Fruit fly (Drosophila melanogaster) whole organism, embryonic: ENCODE results near the gene CG18302.

ENCODE experiments used
- BEAF-32 ChIP-seq: fragments of 200-800 bp; sonication (Bioruptor generic); optimal IDR thresholded peaks from 3 replicates; lab custom pipeline; 2017; ENCODE audit warnings: missing biosample characterization, missing genetic modification characterization, mild to moderate bottlenecking, moderate library complexity, missing genetic modification reagents
- CG10274 ChIP-seq: fragments of 200-800 bp; sonication (Bioruptor generic); optimal IDR thresholded peaks from 3 replicates; lab custom pipeline; 2017; ENCODE audit warnings: missing biosample characterization, mild to moderate bottlenecking, missing genetic modification characterization
- CG10462 ChIP-seq: fragments of 200-800 bp; sonication (Bioruptor generic); optimal IDR thresholded peaks from 2 replicates; lab custom pipeline; 2016; ENCODE audit warnings: missing biosample characterization, missing genetic modification characterization
- CG10979 ChIP-seq: fragments of 200-800 bp; sonication (Bioruptor generic); optimal IDR thresholded peaks from 2 replicates; lab custom pipeline; 2018; ENCODE audit warnings: missing biosample characterization, mild to moderate bottlenecking, missing genetic modification characterization, moderate library complexity
- CG12236 ChIP-seq: fragments of 200-800 bp; sonication (Bioruptor generic); optimal IDR thresholded peaks from 2 replicates; lab custom pipeline; 2016; ENCODE audit warnings: missing biosample characterization, missing genetic modification characterization
- CG13894 ChIP-seq: fragments of 200-800 bp; sonication (Bioruptor generic); optimal IDR thresholded peaks from 3 replicates; lab custom pipeline; 2018; ENCODE audit warnings: missing biosample characterization, mild to moderate bottlenecking, missing genetic modification characterization, moderate library complexity
- CG14441 ChIP-seq: fragments of 200-800 bp; sonication (Bioruptor generic); IDR thresholded peaks from 2 replicates; pipeline ENCODE4 v1.3.6; 2022; ENCODE audit warnings: missing biosample characterization, missing genetic modification characterization
- CG15696 ChIP-seq: fragments of 200-800 bp; sonication (Bioruptor generic); optimal IDR thresholded peaks from 2 replicates; lab custom pipeline; 2019; ENCODE audit warnings: missing biosample characterization, mild to moderate bottlenecking, missing genetic modification characterization, moderate library complexity
- CG2120 ChIP-seq: fragments of 200-800 bp; sonication (Bioruptor generic); optimal IDR thresholded peaks from 3 replicates; lab custom pipeline; 2016; ENCODE audit warnings: missing biosample characterization, missing genetic modification characterization
- CG31365 ChIP-seq: fragments of 200-800 bp; sonication (Bioruptor generic); optimal IDR thresholded peaks from 2 replicates; lab custom pipeline; 2018; ENCODE audit warnings: missing biosample characterization, mild to moderate bottlenecking, missing genetic modification characterization
- CG3838 ChIP-seq: fragments of 200-800 bp; sonication (Bioruptor generic); optimal IDR thresholded peaks from 3 replicates; lab custom pipeline; 2016; ENCODE audit warnings: missing biosample characterization, missing genetic modification characterization
- CG4730 ChIP-seq: fragments of 200-800 bp; sonication (Bioruptor generic); IDR thresholded peaks from 2 replicates; pipeline ENCODE4 v1.3.6; 2022; ENCODE audit warnings: missing biosample characterization, missing genetic modification characterization
- CG6689 ChIP-seq: fragments of 200-800 bp; sonication (Bioruptor generic); IDR thresholded peaks from 2 replicates; pipeline ENCODE4 v1.3.6; 2022; ENCODE audit warnings: missing biosample characterization, missing genetic modification characterization
- CG7556 ChIP-seq: fragments of 200-800 bp; sonication (Bioruptor generic); optimal IDR thresholded peaks from 2 replicates; lab custom pipeline; 2017; ENCODE audit warnings: missing biosample characterization, mild to moderate bottlenecking, missing genetic modification characterization
- CG7963 ChIP-seq: fragments of 200-800 bp; sonication (Bioruptor generic); IDR thresholded peaks from 3 replicates; pipeline ENCODE4 v1.3.6; 2022; ENCODE audit warnings: missing biosample characterization, missing genetic modification characterization; ENCODE audit not compliant: partially characterized antibody
- CG8281 ChIP-seq: fragments of 200-800 bp; sonication (Bioruptor generic); optimal IDR thresholded peaks from 2 replicates; lab custom pipeline; 2018; ENCODE audit warnings: missing biosample characterization, mild to moderate bottlenecking, missing genetic modification characterization, moderate library complexity
- CG9215 ChIP-seq: fragments of 200-800 bp; sonication (Bioruptor generic); IDR thresholded peaks from 2 replicates; pipeline ENCODE4 v1.3.6; 2022; ENCODE audit warnings: missing biosample characterization, missing genetic modification characterization
- Dbx ChIP-seq: fragments of 200-800 bp; sonication (Bioruptor generic); IDR thresholded peaks from 3 replicates; pipeline ENCODE4 v1.3.6; 2022; ENCODE audit warnings: missing biosample characterization, missing genetic modification characterization
- Ets97D ChIP-seq: fragments of 200-800 bp; sonication (Bioruptor generic); optimal IDR thresholded peaks from 3 replicates; lab custom pipeline; 2016; ENCODE audit warnings: missing biosample characterization, missing genetic modification characterization
- Fer3 ChIP-seq: fragments of 200-800 bp; sonication (Bioruptor generic); optimal IDR thresholded peaks from 2 replicates; lab custom pipeline; 2018; ENCODE audit warnings: missing biosample characterization, mild to moderate bottlenecking, missing genetic modification characterization, moderate library complexity
- H15 ChIP-seq: fragments of 200-800 bp; sonication (Bioruptor generic); IDR thresholded peaks from 3 replicates; pipeline ENCODE4 v1.3.6; 2022; ENCODE audit warnings: missing biosample characterization, missing genetic modification characterization
- HLH3B ChIP-seq: fragments of 200-800 bp; sonication (Bioruptor generic); IDR thresholded peaks from 2 replicates; pipeline ENCODE4 v1.3.6; 2022; ENCODE audit warnings: missing biosample characterization, missing genetic modification characterization
- Hand ChIP-seq: fragments of 200-800 bp; sonication (Bioruptor generic); optimal IDR thresholded peaks from 2 replicates; lab custom pipeline; 2017; ENCODE audit warnings: mild to moderate bottlenecking, missing biosample characterization, missing genetic modification reagents, missing genetic modification characterization
- HmgD ChIP-seq: fragments of 200-800 bp; sonication (Bioruptor generic); optimal IDR thresholded peaks from 3 replicates; lab custom pipeline; 2016; ENCODE audit warnings: missing biosample characterization, missing genetic modification characterization
- Hr3 ChIP-seq: fragments of 200-800 bp; sonication (Bioruptor generic); optimal IDR thresholded peaks from 3 replicates; lab custom pipeline; 2016; ENCODE audit warnings: missing biosample characterization, missing genetic modification characterization
- MBD-R2 ChIP-seq: fragments of 200-800 bp; sonication (Bioruptor generic); IDR thresholded peaks from 2 replicates; pipeline ENCODE4 v1.3.6; 2022; ENCODE audit warnings: missing biosample characterization, missing genetic modification characterization
- Meics ChIP-seq: fragments of 200-800 bp; sonication (Bioruptor generic); optimal IDR thresholded peaks from 2 replicates; lab custom pipeline; 2017; ENCODE audit warnings: missing biosample characterization, mild to moderate bottlenecking, missing genetic modification characterization
- NfI ChIP-seq: fragments of 200-800 bp; sonication (Bioruptor generic); optimal IDR thresholded peaks from 3 replicates; lab custom pipeline; 2018; ENCODE audit warnings: missing biosample characterization, mild to moderate bottlenecking, missing genetic modification characterization, moderate library complexity
- Rfx ChIP-seq: fragments of 200-800 bp; sonication (Bioruptor generic); IDR thresholded peaks from 2 replicates; pipeline ENCODE4 v1.3.6; 2022; ENCODE audit warnings: missing biosample characterization, missing genetic modification characterization
- Sox102F ChIP-seq: fragments of 200-800 bp; sonication (Bioruptor generic); optimal IDR thresholded peaks from 2 replicates; lab custom pipeline; 2018; ENCODE audit warnings: missing biosample characterization, mild to moderate bottlenecking, missing genetic modification characterization, moderate library complexity
- amos ChIP-seq: fragments of 200-800 bp; sonication (Bioruptor generic); IDR thresholded peaks from 2 replicates; pipeline ENCODE4 v1.3.6; 2022; ENCODE audit warnings: missing biosample characterization, missing genetic modification characterization; ENCODE audit not compliant: partially characterized antibody
- br ChIP-seq: fragments of >200 bp; optimal IDR thresholded peaks from 2 replicates; lab custom pipeline; 2017
- cad ChIP-seq: fragments of >200 bp; optimal IDR thresholded peaks from 2 replicates; lab custom pipeline; 2017; ENCODE audit warnings: missing biosample characterization, missing genetic modification characterization
- ci ChIP-seq: fragments of 200-800 bp; sonication (Bioruptor generic); IDR thresholded peaks from 3 replicates; pipeline ENCODE4 v1.3.6; 2022; ENCODE audit warnings: missing biosample characterization, missing genetic modification characterization
- en ChIP-seq: fragments of 200-800 bp; sonication (Bioruptor generic); optimal IDR thresholded peaks from 2 replicates; lab custom pipeline; 2016; ENCODE audit warnings: missing biosample characterization, missing genetic modification characterization
- gro ChIP-seq: fragments of 200-800 bp; sonication (Bioruptor generic); optimal IDR thresholded peaks from 2 replicates; lab custom pipeline; 2016; ENCODE audit warnings: missing biosample characterization, missing genetic modification characterization
- her ChIP-seq: fragments of 200-800 bp; sonication (Bioruptor generic); optimal IDR thresholded peaks from 2 replicates; lab custom pipeline; 2016; ENCODE audit warnings: missing biosample characterization, missing genetic modification characterization
- hkb ChIP-seq, 2 experiments: fragments of 200-800 bp in 1 of 2; fragments of >200 bp in 1 of 2; sonication (Bioruptor generic) in 1 of 2; IDR thresholded peaks in 1 of 2; optimal IDR thresholded peaks in 1 of 2; 2 replicates each; pipeline versions ENCODE4 v1.3.6 to Lab custom; 2017 to 2022; ENCODE audit warnings: missing biosample characterization in 1 of 2, missing genetic modification characterization in 1 of 2
- lilli ChIP-seq: fragments of 200-800 bp; sonication (Bioruptor generic); optimal IDR thresholded peaks from 3 replicates; lab custom pipeline; 2016; ENCODE audit warnings: missing biosample characterization, missing genetic modification characterization
- pzg ChIP-seq: fragments of 200-800 bp; sonication (Bioruptor generic); optimal IDR thresholded peaks from 3 replicates; lab custom pipeline; 2018; ENCODE audit warnings: missing biosample characterization, mild to moderate bottlenecking, missing genetic modification characterization, moderate library complexity
- run ChIP-seq: fragments of 200-800 bp; sonication (Bioruptor generic); optimal IDR thresholded peaks from 3 replicates; lab custom pipeline; 2018; ENCODE audit warnings: missing biosample characterization, mild to moderate bottlenecking, missing genetic modification characterization
- sc ChIP-seq, 3 experiments: fragments of >200 bp in 2 of 3; fragments of 200-800 bp in 1 of 3; sonication (Bioruptor generic) in 1 of 3; optimal IDR thresholded peaks; 2 replicates in 2 of 3; 3 replicates in 1 of 3; lab custom pipeline; 2017; ENCODE audit warnings: mild to moderate bottlenecking in 1 of 3, missing biosample characterization in 1 of 3, missing genetic modification characterization in 1 of 3, missing genetic modification reagents in 1 of 3
- sna ChIP-seq: fragments of 200-800 bp; sonication (Bioruptor generic); IDR thresholded peaks from 2 replicates; pipeline ENCODE4 v1.3.6; 2022; ENCODE audit warnings: missing biosample characterization, missing genetic modification characterization; ENCODE audit not compliant: partially characterized antibody
- tio ChIP-seq: fragments of 200-800 bp; sonication (Bioruptor generic); optimal IDR thresholded peaks from 2 replicates; lab custom pipeline; 2017; ENCODE audit warnings: missing biosample characterization, missing genetic modification characterization, inconsistent platforms
- tna ChIP-seq: fragments of 200-800 bp; sonication (Bioruptor generic); IDR thresholded peaks from 2 replicates; pipeline ENCODE4 v1.3.6; 2022; ENCODE audit warnings: missing biosample characterization, missing genetic modification characterization; ENCODE audit not compliant: partially characterized antibody
- wor ChIP-seq: fragments of 200-800 bp; sonication (Bioruptor generic); IDR thresholded peaks from 2 replicates; pipeline ENCODE4 v1.3.6; 2022; ENCODE audit warnings: missing biosample characterization, missing genetic modification characterization
- yki ChIP-seq: fragments of >200 bp; optimal IDR thresholded peaks from 3 replicates; lab custom pipeline; 2018
- z ChIP-seq: fragments of 200-800 bp; sonication (Bioruptor generic); IDR thresholded peaks from 3 replicates; pipeline ENCODE4 v1.3.6; 2022; ENCODE audit warnings: missing biosample characterization, missing genetic modification characterization
- zfh1 ChIP-seq: fragments of 200-800 bp; sonication (Bioruptor generic); IDR thresholded peaks from 3 replicates; pipeline ENCODE4 v1.3.6; 2022; ENCODE audit warnings: missing biosample characterization, missing genetic modification characterization

The CG18302 gene

DNA sequence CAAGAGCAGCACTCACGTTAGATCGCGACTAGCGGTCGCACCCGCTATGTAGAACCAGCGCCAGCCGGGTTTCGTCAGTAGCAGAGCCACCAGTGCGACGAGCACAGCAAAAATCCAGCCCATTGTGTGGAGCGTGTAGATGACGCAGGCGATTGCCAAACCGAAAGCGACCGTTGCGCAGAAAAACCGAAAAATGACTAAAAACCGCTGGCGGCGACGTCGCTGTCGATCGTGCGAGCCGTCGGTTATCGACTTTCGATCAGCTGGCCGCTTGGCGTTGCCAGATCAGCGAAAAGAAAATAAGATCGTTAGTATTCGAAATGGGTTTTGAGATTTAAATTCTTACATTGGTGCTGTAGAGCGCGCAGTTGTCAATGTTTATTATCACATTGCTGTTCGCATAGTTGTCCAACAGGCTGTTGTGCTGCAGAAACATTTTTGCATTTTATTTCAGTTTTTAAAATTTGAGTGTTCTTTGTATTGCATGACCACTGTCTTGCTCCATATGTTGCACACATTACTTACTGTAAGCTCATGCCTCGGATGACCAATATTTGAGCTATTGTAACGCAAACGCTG, 17.6 kb upstream of the CG18302 start (continued):
- peak; percentile 43; the same call in 1 of the 2 replicates for TF ChIP-seq amos (GFP tag; lab: Robert Waterston, UW)
- TF ChIP-seq yki (lab: Kevin White, UChicago) = no peak
- TF ChIP-seq Fer3 = peak; percentile 27
- TF ChIP-seq her (GFP tag; lab: Kevin White, UChicago) = peak; percentile 64
- TF ChIP-seq gro = peak; percentile 23
- TF ChIP-seq H15 (GFP tag; lab: Robert Waterston, UW) = peak; percentile 35; the same call in 1 of the 3 replicates
- TF ChIP-seq BEAF-32 = peak; percentile 55
- peak; percentile 4 for TF ChIP-seq CG10979 (tag; lab: Kevin White, UChicago)
- TF ChIP-seq Hr3 (GFP tag; lab: Kevin White, UChicago) = peak; percentile 4
- peak; percentile 17 for TF ChIP-seq CG15696 (tag; lab: Kevin White, UChicago)
- no peak for TF ChIP-seq CG12236
- TF ChIP-seq run (tag; lab: Kevin White, UChicago) = no peak
- TF ChIP-seq HLH3B (GFP tag; lab: Robert Waterston, UW) = no peak; the same call in 1 of the 2 replicates
- TF ChIP-seq sna (GFP tag; lab: Robert Waterston, UW) = no peak
- peak; percentile 42; the same call in 1 of the 2 replicates for TF ChIP-seq tna (GFP tag; lab: Robert Waterston, UW)
- peak; percentile 17 for TF ChIP-seq CG31365
- TF ChIP-seq CG10274 (GFP tag; lab: Kevin White, UChicago) = peak; percentile 18
- peak; percentile 33; the same call in 1 of the 2 replicates for TF ChIP-seq wor (GFP tag; lab: Robert Waterston, UW)
- TF ChIP-seq CG7963 (GFP tag; lab: Robert Waterston, UW) = no peak
- peak; percentile 46 for TF ChIP-seq CG10462
- peak; percentile 19; the same call in 1 of the 3 replicates for TF ChIP-seq zfh1 (GFP tag; lab: Robert Waterston, UW)
- TF ChIP-seq en (GFP tag; lab: Kevin White, UChicago) = peak; percentile 23
- no peak for TF ChIP-seq Sox102F (GFP tag; lab: Kevin White, UChicago)
- no peak for TF ChIP-seq CG3838 (GFP tag; lab: Kevin White, UChicago)
- peak; percentile 34 for TF ChIP-seq CG14441 (GFP tag; lab: Robert Waterston, UW)
- no peak for TF ChIP-seq hkb (optimal IDR thresholded peaks at IDR 0.05; lab: Kevin White, UChicago)
- peak; percentile 46 for TF ChIP-seq hkb (GFP tag; IDR thresholded peaks at IDR 0.05; lab: Robert Waterston, UW)
- TF ChIP-seq sc (optimal IDR thresholded peaks at IDR 0.05; lab: Kevin White, UChicago) = no peak
- TF ChIP-seq sc (GFP tag; optimal IDR thresholded peaks at IDR 0.05; lab: Kevin White, UChicago) = no peak
- peak; percentile 47 for TF ChIP-seq lilli (GFP tag; lab: Kevin White, UChicago)
- TF ChIP-seq pzg (GFP tag; lab: Kevin White, UChicago) = peak; percentile 44
- no peak for TF ChIP-seq Hand (GFP tag; lab: Kevin White, UChicago)
- no peak for TF ChIP-seq CG8281 (tag; lab: Kevin White, UChicago)
- no peak for TF ChIP-seq CG4730 (GFP tag; lab: Robert Waterston, UW)
- TF ChIP-seq Ets97D = peak; percentile 4
- no peak for TF ChIP-seq br (lab: Kevin White, UChicago)
- peak; percentile 50 for TF ChIP-seq CG2120
- peak; percentile 52; the same call in 1 of the 3 replicates for TF ChIP-seq z (GFP tag; lab: Robert Waterston, UW)
- peak; percentile 18 for TF ChIP-seq NfI (GFP tag; lab: Kevin White, UChicago)
- peak; percentile 52 for TF ChIP-seq CG13894
- peak; percentile 78; the same call in 2 of the 3 replicates for TF ChIP-seq ci (GFP tag; lab: Robert Waterston, UW)
- TF ChIP-seq Meics (GFP tag; lab: Kevin White, UChicago) = peak; percentile 38
- TF ChIP-seq MBD-R2 (GFP tag; lab: Robert Waterston, UW) = peak; percentile 42
- TF ChIP-seq Rfx = no peak; the same call in 1 of the 2 replicates
- peak; percentile 66; the same call in 1 of the 3 replicates for TF ChIP-seq Dbx (GFP tag; lab: Robert Waterston, UW)
- TF ChIP-seq tio (GFP tag; lab: Kevin White, UChicago) = no peak
- TF ChIP-seq CG9215 = no peak
- peak; percentile 36; the same call in 1 of the 2 replicates for TF ChIP-seq CG6689
- TF ChIP-seq HmgD (GFP tag; lab: Kevin White, UChicago) = peak; percentile 34
- peak; percentile 58 for TF ChIP-seq CG7556 (GFP tag; lab: Kevin White, UChicago)
- no peak for TF ChIP-seq cad (GFP tag; lab: Kevin White, UChicago)
